Worm (Caenorhabditis elegans) whole organism, early embryonic: ENCODE measurements around the gene ZK370.6.

Experiments used
- aly-1 ChIP-seq: sonication (generic microtip); optimal IDR thresholded peaks from 2 replicates; lab custom pipeline; 2016; ENCODE audit warnings: missing genetic modification characterization, missing compliant biosample characterization
- ama-1 ChIP-seq: fragments of 150-350 bp; optimal IDR thresholded peaks from 2 replicates; lab custom pipeline; 2014
- ceh-13 ChIP-seq: fragments of 200-800 bp; sonication (Bioruptor generic); optimal IDR thresholded peaks from 2 replicates; lab custom pipeline; 2018; ENCODE audit warnings: mild to moderate bottlenecking, missing genetic modification characterization, missing compliant biosample characterization
- flt-1 ChIP-seq: fragments of 200-800 bp; sonication (Bioruptor generic); IDR thresholded peaks from 2 replicates; pipeline ENCODE4 v1.3.6; 2022; ENCODE audit warnings: missing genetic modification characterization, missing compliant biosample characterization
- hmbx-1 ChIP-seq: sonication (generic microtip); optimal IDR thresholded peaks from 2 replicates; lab custom pipeline; 2016; ENCODE audit warnings: mild to moderate bottlenecking, missing genetic modification characterization, missing compliant biosample characterization
- hmg-4 ChIP-seq: fragments of 200-800 bp; sonication (Bioruptor generic); optimal IDR thresholded peaks from 2 replicates; lab custom pipeline; 2018; ENCODE audit warnings: mild to moderate bottlenecking, missing genetic modification characterization, missing compliant biosample characterization
- hnd-1 ChIP-seq: sonication (generic microtip); optimal IDR thresholded peaks from 2 replicates; lab custom pipeline; 2016; ENCODE audit warnings: missing genetic modification characterization, missing compliant biosample characterization
- pes-1 ChIP-seq: fragments of 200-800 bp; sonication (Bioruptor generic); IDR thresholded peaks from 2 replicates; pipeline ENCODE4 v1.3.6; 2022; ENCODE audit warnings: missing genetic modification reagents, missing genetic modification characterization, missing compliant biosample characterization
- sea-1 ChIP-seq: fragments of 200-800 bp; sonication (Bioruptor generic); conservative IDR thresholded peaks from 2 replicates; pipeline ENCODE4 v1.3.6; 2022; ENCODE audit warnings: missing genetic modification characterization, missing compliant biosample characterization
- tbx-37 ChIP-seq: fragments of 200-800 bp; sonication (Bioruptor generic); conservative IDR thresholded peaks from 2 replicates; pipeline ENCODE4 v1.3.6; 2022; ENCODE audit warnings: missing genetic modification reagents, missing genetic modification characterization, missing compliant biosample characterization
- tra-4 ChIP-seq: sonication (generic microtip); optimal IDR thresholded peaks from 2 replicates; lab custom pipeline; 2017; ENCODE audit warnings: missing genetic modification characterization, missing compliant biosample characterization

DNA sequence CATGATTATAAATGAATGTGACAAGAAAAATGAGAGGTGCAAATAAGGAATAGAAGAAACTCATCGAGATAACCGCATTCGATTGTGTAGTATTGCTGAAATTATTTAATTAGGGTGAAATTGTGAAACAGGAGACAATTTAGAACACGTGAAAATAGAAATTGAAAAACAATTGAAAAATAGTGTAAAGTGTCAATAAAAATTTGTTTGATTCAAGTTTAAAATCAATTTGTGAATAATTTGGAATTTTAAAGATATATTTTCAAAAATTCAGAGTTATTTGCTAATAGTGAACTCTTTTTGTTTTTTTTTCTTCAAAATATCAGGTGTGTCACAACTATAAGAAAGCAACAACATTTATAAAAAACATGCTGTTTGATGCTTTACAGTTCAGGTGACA lies 12.3 kb downstream of the ZK370.6 start, which contains the start of gene ZK370.4:
- no peak for TF ChIP-seq ceh-13
- TF ChIP-seq pes-1 (GFP tag; lab: Robert Waterston, UW), result no peak
- no peak for TF ChIP-seq aly-1 (tag; lab: Kevin White, UChicago)
- TF ChIP-seq hmg-4, result no peak
- no peak for TF ChIP-seq tbx-37
- no peak for TF ChIP-seq ama-1
- TF ChIP-seq hmbx-1 (tag; lab: Kevin White, UChicago), result no peak
- TF ChIP-seq hnd-1 (tag; lab: Kevin White, UChicago), result no peak
- no peak for TF ChIP-seq flt-1
- no peak for TF ChIP-seq tra-4 (tag; lab: Kevin White, UChicago)
- no peak for TF ChIP-seq sea-1 (GFP tag; lab: Robert Waterston, UW)
